Fruit fly (Drosophila melanogaster) S2 (cell line): ENCODE results near the gene CG9886.

Experiments
- CG8478 ChIP-seq: fragments of >200 bp; optimal IDR thresholded peaks from 2 replicates; lab custom pipeline; 2018
- CTCF ChIP-seq, 2 experiments: fragments of >200 bp; optimal IDR thresholded peaks; 2 replicates each; lab custom pipeline; 2018

The CG9886 gene

DNA sequence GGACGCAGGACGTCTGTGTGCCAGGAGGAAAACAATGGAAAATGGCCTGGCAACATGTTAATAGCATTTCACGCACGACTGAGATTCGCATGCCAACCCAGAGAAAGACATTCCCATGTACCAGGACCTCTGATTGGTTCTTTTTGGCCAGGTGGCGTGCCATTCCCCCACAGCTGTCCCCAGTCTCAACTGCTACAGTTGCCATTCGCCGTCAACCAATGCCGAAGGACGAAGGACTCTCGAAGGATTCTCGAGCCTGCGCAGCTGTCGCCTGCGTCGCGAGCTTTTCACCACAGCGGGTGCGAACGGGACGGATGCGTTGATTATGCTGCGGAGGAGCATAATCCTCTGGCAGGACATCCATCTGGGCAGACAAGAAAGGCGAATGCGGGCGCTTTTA, 20.7 kb upstream of the CG9886 start, which contains the start of gene VGlut:
Gene VGlut, plus strand, starts transcription at position 399 of the 400 bp plus-strand sequence.
- TF ChIP-seq CTCF (optimal IDR thresholded peaks at IDR 0.05; lab: Kevin White, UChicago) (no peak), CG8478 (no peak)

DNA sequence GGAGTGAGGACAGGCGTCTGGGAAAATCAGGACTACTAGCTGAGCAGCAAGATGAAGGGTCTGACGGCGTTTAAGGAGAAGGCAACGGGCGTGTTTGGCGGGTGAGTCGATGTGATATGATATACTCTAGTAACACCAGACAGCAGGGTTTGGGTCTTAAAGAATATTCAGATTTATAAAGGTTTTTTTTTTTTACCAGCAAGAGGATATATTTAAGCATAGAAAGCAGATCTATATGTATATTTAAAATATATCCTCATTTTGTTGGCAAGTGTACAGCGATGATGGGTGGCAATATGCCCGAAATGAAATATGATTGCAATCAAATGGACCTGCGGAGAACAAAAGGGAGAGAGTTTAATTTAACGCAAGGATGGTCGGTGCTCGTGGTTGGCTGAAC, 18.4 kb upstream of the CG9886 start:
- TF ChIP-seq CG8478 (no peak), CTCF (optimal IDR thresholded peaks at IDR 0.05; lab: Kevin White, UChicago) (no peak)

DNA sequence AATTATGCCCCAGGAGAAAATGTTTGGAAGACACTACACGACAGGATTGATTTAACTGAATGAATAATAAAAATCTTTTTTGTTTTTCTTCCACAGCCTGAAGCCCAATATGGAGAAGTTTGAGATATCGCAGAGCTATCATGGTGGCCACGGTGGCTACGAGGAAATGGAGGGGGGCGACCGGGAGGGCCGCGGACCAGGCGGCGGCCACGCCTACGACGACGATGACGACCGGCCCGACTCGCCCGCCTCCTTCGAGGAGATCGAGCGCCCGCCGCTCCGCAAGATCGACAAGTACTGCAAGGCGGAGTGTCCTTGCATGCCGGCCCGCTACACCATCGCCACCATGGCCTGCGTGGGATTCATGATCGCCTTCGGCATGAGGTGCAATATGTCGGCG, 16.0 kb upstream of the CG9886 start:
- TF ChIP-seq CG8478, result no peak
- no peak for TF ChIP-seq CTCF (optimal IDR thresholded peaks at IDR 0.05; lab: Kevin White, UChicago)

- TF ChIP-seq CG8478 (no peak), CTCF (optimal IDR thresholded peaks at IDR 0.05; lab: Kevin White, UChicago) (no peak)
Measured at dm6 chr2L:2413093-2413492, 7.5 kb upstream of the CG9886 start.

- TF ChIP-seq CTCF (optimal IDR thresholded peaks at IDR 0.05; lab: Kevin White, UChicago) (no peak), CG8478 (no peak)
Measured at dm6 chr2L:2415109-2415508, 5.5 kb upstream of the CG9886 start, which contains the start of gene CG18641. CG18641 (minus strand) TSS chr2L:2415322.

DNA sequence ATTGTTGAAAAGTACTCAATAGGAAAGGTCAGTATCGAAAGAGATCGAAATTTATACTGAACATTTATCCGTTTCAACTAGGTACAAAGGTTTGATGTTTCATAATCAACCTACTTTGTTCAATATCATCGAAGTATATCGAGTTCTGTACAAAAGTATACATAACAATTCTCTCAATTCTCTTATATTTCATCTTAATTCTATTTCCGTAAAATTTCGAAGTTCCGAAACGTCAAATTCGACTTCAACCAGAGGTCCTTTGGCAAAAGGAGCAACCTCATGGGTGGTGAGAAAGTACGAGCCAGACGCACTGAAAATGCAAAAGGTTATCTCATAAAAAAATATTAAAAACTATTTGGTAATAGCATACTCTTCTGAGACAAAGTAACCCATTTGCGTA, 4.0 kb upstream of the CG9886 start, which contains the start of gene CG31948:
Gene CG31948, minus strand, starts transcription at position 101 of the 400 bp plus-strand sequence.
- TF ChIP-seq CG8478, result no peak
- TF ChIP-seq CTCF (optimal IDR thresholded peaks at IDR 0.05; lab: Kevin White, UChicago), result no peak

- TF ChIP-seq CTCF (optimal IDR thresholded peaks at IDR 0.05; lab: Kevin White, UChicago), result no peak
- no peak for TF ChIP-seq CG8478
Measured at dm6 chr2L:2417865-2418264, 2.8 kb upstream of the CG9886 start, which contains the start of gene CG34448. CG34448 (minus strand) TSS chr2L:2417965.

- TF ChIP-seq CG8478 (no peak), CTCF (optimal IDR thresholded peaks at IDR 0.05; lab: Kevin White, UChicago) (no peak)
Measured at dm6 chr2L:2419913-2420312, 717 bp upstream of the CG9886 start, which contains the start of gene CG34447. CG34447 (minus strand) TSS chr2L:2420013.

- TF ChIP-seq CTCF (optimal IDR thresholded peaks at IDR 0.05; lab: Kevin White, UChicago) (no peak), CG8478 (no peak)
Measured at dm6 chr2L:2424497-2424896, 3.9 kb downstream of the CG9886 start, which contains the start of gene CG44139. CG44139 (plus strand) TSS chr2L:2424797.

dm6 chr2L:2425652-2426192, 5.1 kb downstream of the CG9886 start:
- no peak for TF ChIP-seq CG8478
- TF ChIP-seq CTCF (optimal IDR thresholded peaks at IDR 0.05; lab: Kevin White, UChicago), result no peak

DNA sequence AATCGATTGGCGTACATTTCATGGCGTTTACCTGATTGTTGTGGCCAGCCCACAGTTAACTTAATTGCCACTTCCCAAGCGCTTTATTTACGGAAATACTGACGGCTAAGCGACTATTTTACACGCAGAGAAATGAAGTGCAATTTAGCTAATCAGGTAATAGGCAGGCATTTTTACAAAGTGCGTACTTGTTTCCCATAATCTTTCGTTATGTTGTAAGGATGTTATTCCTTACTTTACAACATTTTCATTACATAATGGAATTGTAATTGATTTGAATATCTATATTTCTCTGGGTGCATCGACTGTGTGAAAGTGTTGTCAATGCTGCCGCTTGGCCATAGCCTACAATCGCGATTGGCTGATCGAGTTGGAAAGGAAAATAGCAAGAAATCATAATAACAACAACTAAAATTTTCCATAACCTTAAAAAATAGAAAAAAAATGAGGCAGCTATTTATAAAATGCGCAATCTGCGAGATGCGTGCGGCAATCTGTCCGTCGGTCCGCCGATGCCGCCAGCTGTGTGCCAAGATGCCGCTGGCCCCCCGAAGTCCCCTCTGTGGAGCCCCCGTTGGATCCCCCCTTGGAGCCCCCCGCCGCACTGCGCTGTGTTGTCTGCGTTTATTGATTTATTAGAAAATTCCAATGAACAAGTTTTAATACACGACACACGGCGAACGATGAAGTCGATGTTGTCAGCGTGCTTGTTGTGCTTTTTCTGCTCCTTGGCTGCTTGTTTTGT, 6.0 kb downstream of the CG9886 start:
- no peak for TF ChIP-seq CG8478
- TF ChIP-seq CTCF (optimal IDR thresholded peaks at IDR 0.05; lab: Kevin White, UChicago), result no peak

DNA sequence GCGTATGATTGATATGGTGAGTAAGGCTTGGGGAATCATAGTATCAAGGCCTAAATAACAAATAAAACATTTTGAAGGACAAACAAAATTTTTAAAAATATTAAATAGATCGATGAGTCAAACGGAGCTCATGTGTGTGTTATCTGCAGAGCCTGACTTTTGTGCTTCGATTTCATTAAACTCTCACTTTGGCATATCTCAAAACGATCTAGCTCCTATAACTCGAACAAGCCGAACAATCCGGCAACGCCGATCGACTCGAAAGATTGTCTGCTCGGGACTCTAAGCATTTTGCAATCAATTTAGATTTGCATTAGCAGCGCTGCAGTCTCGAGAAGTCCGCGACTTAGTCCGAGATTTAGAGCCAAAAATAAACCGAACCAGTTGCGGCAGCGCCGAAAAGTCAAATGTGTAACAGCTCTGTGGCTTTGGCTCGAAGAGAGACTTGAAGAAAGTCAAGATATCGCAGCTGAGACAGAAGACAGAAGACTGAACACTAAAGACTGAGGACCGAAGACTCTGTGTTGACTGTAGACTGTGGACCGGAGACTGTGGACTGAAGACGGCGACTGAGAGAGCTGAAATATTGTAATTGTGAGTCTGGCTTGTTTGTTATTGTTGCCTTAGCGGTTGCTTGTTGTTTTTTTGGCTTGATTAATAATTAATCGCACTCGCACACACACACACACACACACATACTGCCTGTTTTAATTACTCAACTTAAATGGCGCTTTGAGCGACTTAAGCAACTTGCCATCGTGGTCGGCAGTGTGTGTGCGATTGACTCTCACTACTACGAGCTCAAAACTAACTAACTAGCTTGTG, 7.0 kb downstream of the CG9886 start:
- no peak for TF ChIP-seq CG8478
- no peak for TF ChIP-seq CTCF (optimal IDR thresholded peaks at IDR 0.05; lab: Kevin White, UChicago)

- TF ChIP-seq CG8478 (no peak), CTCF (optimal IDR thresholded peaks at IDR 0.05; lab: Kevin White, UChicago) (no peak)
Measured at dm6 chr2L:2428209-2428488, 7.5 kb downstream of the CG9886 start, which contains the start of gene dpp. dpp (plus strand) TSS chr2L:2428372.

- TF ChIP-seq CG8478, result no peak
- TF ChIP-seq CTCF (optimal IDR thresholded peaks at IDR 0.05; lab: Kevin White, UChicago), result no peak
Measured at dm6 chr2L:2429588-2429987, 9.0 kb downstream of the CG9886 start.

dm6 chr2L:2430251-2430650, 9.6 kb downstream of the CG9886 start:
- no peak for TF ChIP-seq CTCF (optimal IDR thresholded peaks at IDR 0.05; lab: Kevin White, UChicago)
- TF ChIP-seq CG8478, result no peak
